Worm (Caenorhabditis elegans): ENCODE measurements around the gene C27D6.12.

ce11 chrII:5184661-5185545 is 7.1 kb upstream of the C27D6.12 start:
- TF ChIP-seq blmp-1 (tag; optimal IDR thresholded peaks at IDR 0.05) (no peak), mep-1 (tag; optimal IDR thresholded peaks at IDR 0.05) (no peak)
